Fruit fly (Drosophila melanogaster) whole organism, embryonic: ENCODE results near the gene tau.

Experiments used
- Ada2b ChIP-seq: fragments of 200-800 bp; sonication (Bioruptor generic); IDR thresholded peaks from 2 replicates; pipeline ENCODE4 v1.3.6; 2022; ENCODE audit warnings: missing biosample characterization, missing genetic modification characterization
- Asciz ChIP-seq: fragments of 200-800 bp; sonication (Bioruptor generic); optimal IDR thresholded peaks from 2 replicates; lab custom pipeline; 2017; ENCODE audit warnings: missing biosample characterization, mild to moderate bottlenecking, missing genetic modification characterization, missing genetic modification reagents
- Atf-2 ChIP-seq: fragments of 200-800 bp; sonication (Bioruptor generic); optimal IDR thresholded peaks from 2 replicates; lab custom pipeline; 2016; ENCODE audit warnings: missing biosample characterization, missing genetic modification characterization
- BtbVII ChIP-seq: fragments of 200-800 bp; sonication (Bioruptor generic); optimal IDR thresholded peaks from 3 replicates; lab custom pipeline; 2017; ENCODE audit warnings: missing biosample characterization, mild to moderate bottlenecking, missing genetic modification characterization
- C15 ChIP-seq: fragments of 200-800 bp; sonication (Bioruptor generic); IDR thresholded peaks from 3 replicates; pipeline ENCODE4 v1.3.6; 2022; ENCODE audit warnings: missing biosample characterization, missing genetic modification characterization
- CG10462 ChIP-seq: fragments of 200-800 bp; sonication (Bioruptor generic); optimal IDR thresholded peaks from 2 replicates; lab custom pipeline; 2016; ENCODE audit warnings: missing biosample characterization, missing genetic modification characterization
- CG11398 ChIP-seq: fragments of 200-800 bp; sonication (Bioruptor generic); optimal IDR thresholded peaks from 2 replicates; lab custom pipeline; 2016; ENCODE audit warnings: missing biosample characterization, missing genetic modification characterization
- CG13775 ChIP-seq: fragments of 200-800 bp; sonication (Bioruptor generic); optimal IDR thresholded peaks from 3 replicates; lab custom pipeline; 2017; ENCODE audit warnings: missing biosample characterization, mild to moderate bottlenecking, missing genetic modification characterization
- CG14860 ChIP-seq: fragments of 200-800 bp; sonication (Bioruptor generic); IDR thresholded peaks from 3 replicates; pipeline ENCODE4 v1.3.6; 2022; ENCODE audit warnings: missing biosample characterization, missing genetic modification characterization; ENCODE audit not compliant: partially characterized antibody
- CG15269 ChIP-seq: fragments of 200-800 bp; sonication (Bioruptor generic); optimal IDR thresholded peaks from 2 replicates; lab custom pipeline; 2018; ENCODE audit warnings: missing biosample characterization, mild to moderate bottlenecking, missing genetic modification characterization, moderate library complexity
- CG15601 ChIP-seq: fragments of 200-800 bp; sonication (Bioruptor generic); optimal IDR thresholded peaks from 3 replicates; lab custom pipeline; 2019; ENCODE audit warnings: missing biosample characterization, mild to moderate bottlenecking, missing genetic modification characterization, moderate library complexity
- CG17802 ChIP-seq: fragments of 200-800 bp; sonication (Bioruptor generic); optimal IDR thresholded peaks from 2 replicates; lab custom pipeline; 2018; ENCODE audit warnings: missing biosample characterization, mild to moderate bottlenecking, missing genetic modification characterization, moderate library complexity
- CG2129 ChIP-seq: fragments of 200-800 bp; sonication (Bioruptor generic); IDR thresholded peaks from 2 replicates; pipeline ENCODE4 v1.3.6; 2022; ENCODE audit warnings: missing biosample characterization, missing genetic modification characterization; ENCODE audit not compliant: partially characterized antibody
- CG2678 ChIP-seq: fragments of 200-800 bp; sonication (Bioruptor generic); optimal IDR thresholded peaks from 3 replicates; lab custom pipeline; 2019; ENCODE audit warnings: missing biosample characterization, mild to moderate bottlenecking, missing genetic modification characterization, moderate library complexity
- CG3407 ChIP-seq: fragments of 200-800 bp; sonication (Bioruptor generic); optimal IDR thresholded peaks from 2 replicates; lab custom pipeline; 2018; ENCODE audit warnings: missing biosample characterization, mild to moderate bottlenecking, missing genetic modification characterization
- CG34224 ChIP-seq: fragments of 200-800 bp; sonication (Bioruptor generic); IDR thresholded peaks from 3 replicates; pipeline ENCODE4 v1.3.6; 2022; ENCODE audit warnings: missing biosample characterization, missing genetic modification characterization; ENCODE audit not compliant: partially characterized antibody
- CG4404 ChIP-seq: fragments of 200-800 bp; sonication (Bioruptor generic); IDR thresholded peaks from 2 replicates; pipeline ENCODE4 v1.3.6; 2022; ENCODE audit warnings: missing biosample characterization, missing genetic modification characterization
- CG4730 ChIP-seq: fragments of 200-800 bp; sonication (Bioruptor generic); IDR thresholded peaks from 2 replicates; pipeline ENCODE4 v1.3.6; 2022; ENCODE audit warnings: missing biosample characterization, missing genetic modification characterization
- CG6854 ChIP-seq: fragments of 200-800 bp; sonication (Bioruptor generic); optimal IDR thresholded peaks from 3 replicates; lab custom pipeline; 2017; ENCODE audit warnings: missing biosample characterization, mild to moderate bottlenecking, missing genetic modification characterization
- CG7372 ChIP-seq: fragments of 200-800 bp; sonication (Bioruptor generic); IDR thresholded peaks from 2 replicates; pipeline ENCODE4 v1.3.6; 2022; ENCODE audit warnings: missing biosample characterization, missing genetic modification characterization
- CG8281 ChIP-seq: fragments of 200-800 bp; sonication (Bioruptor generic); optimal IDR thresholded peaks from 2 replicates; lab custom pipeline; 2018; ENCODE audit warnings: missing biosample characterization, mild to moderate bottlenecking, missing genetic modification characterization, moderate library complexity
- Ets97D ChIP-seq: fragments of 200-800 bp; sonication (Bioruptor generic); optimal IDR thresholded peaks from 3 replicates; lab custom pipeline; 2016; ENCODE audit warnings: missing biosample characterization, missing genetic modification characterization
- Fer1 ChIP-seq: fragments of 200-800 bp; sonication (Bioruptor generic); optimal IDR thresholded peaks from 2 replicates; lab custom pipeline; 2017; ENCODE audit warnings: missing biosample characterization, mild to moderate bottlenecking, missing genetic modification characterization
- GATAe ChIP-seq: fragments of 200-800 bp; sonication (Bioruptor generic); conservative IDR thresholded peaks from 2 replicates; pipeline ENCODE4 v1.3.6; 2022; ENCODE audit warnings: missing biosample characterization, missing genetic modification characterization
- Hr78 ChIP-seq, 2 experiments: fragments of 200-800 bp in 1 of 2; fragments of >200 bp in 1 of 2; sonication (Bioruptor generic) in 1 of 2; optimal IDR thresholded peaks; 2 replicates each; lab custom pipeline; 2017 to 2019; ENCODE audit warnings: missing biosample characterization in 2 of 2, missing genetic modification characterization in 2 of 2, mild to moderate bottlenecking in 1 of 2, moderate library complexity in 1 of 2
- Nf-YC ChIP-seq: fragments of 200-800 bp; optimal IDR thresholded peaks from 3 replicates; lab custom pipeline; 2019; ENCODE audit warnings: missing biosample characterization, mild to moderate bottlenecking, missing genetic modification characterization, moderate library complexity
- Oli ChIP-seq: fragments of 200-800 bp; sonication (Bioruptor generic); optimal IDR thresholded peaks from 2 replicates; lab custom pipeline; 2018; ENCODE audit warnings: missing biosample characterization, mild to moderate bottlenecking, missing genetic modification characterization, moderate library complexity
- PHDP ChIP-seq: fragments of 200-800 bp; sonication (Bioruptor generic); optimal IDR thresholded peaks from 3 replicates; lab custom pipeline; 2018; ENCODE audit warnings: missing biosample characterization, mild to moderate bottlenecking, missing genetic modification characterization, moderate library complexity
- Poxn ChIP-seq: fragments of 200-800 bp; sonication (Bioruptor generic); IDR thresholded peaks from 2 replicates; pipeline ENCODE4 v1.3.6; 2022; ENCODE audit warnings: missing biosample characterization, missing genetic modification characterization
- Tbp ChIP-seq: fragments of >200 bp; optimal IDR thresholded peaks from 2 replicates; lab custom pipeline; 2018; ENCODE audit warnings: missing biosample characterization, missing genetic modification characterization
- Vsx1 ChIP-seq: fragments of 200-800 bp; sonication (Bioruptor generic); optimal IDR thresholded peaks from 2 replicates; lab custom pipeline; 2017; ENCODE audit warnings: missing biosample characterization, mild to moderate bottlenecking, missing genetic modification characterization, missing genetic modification reagents
- abd-A ChIP-seq: fragments of 200-800 bp; sonication (Bioruptor generic); optimal IDR thresholded peaks from 3 replicates; lab custom pipeline; 2019; ENCODE audit warnings: missing biosample characterization, mild to moderate bottlenecking, missing genetic modification characterization, moderate library complexity
- cad ChIP-seq: fragments of >200 bp; optimal IDR thresholded peaks from 2 replicates; lab custom pipeline; 2017; ENCODE audit warnings: missing biosample characterization, missing genetic modification characterization
- exex ChIP-seq: fragments of 200-800 bp; sonication (Bioruptor generic); optimal IDR thresholded peaks from 4 replicates; lab custom pipeline; 2018; ENCODE audit warnings: missing biosample characterization, mild to moderate bottlenecking, missing genetic modification characterization, moderate library complexity
- fru ChIP-seq: fragments of >200 bp; optimal IDR thresholded peaks from 2 replicates; lab custom pipeline; 2017
- gce ChIP-seq: fragments of 200-800 bp; sonication (Bioruptor generic); IDR thresholded peaks from 3 replicates; pipeline ENCODE4 v1.3.6; 2022; ENCODE audit warnings: missing biosample characterization, missing genetic modification characterization
- gcm ChIP-seq: fragments of 200-800 bp; sonication (Bioruptor generic); optimal IDR thresholded peaks from 2 replicates; lab custom pipeline; 2019; ENCODE audit warnings: missing biosample characterization, mild to moderate bottlenecking, missing genetic modification characterization, moderate library complexity
- gem ChIP-seq: fragments of 200-800 bp; sonication (Bioruptor generic); optimal IDR thresholded peaks from 2 replicates; lab custom pipeline; 2019; ENCODE audit warnings: missing biosample characterization, mild to moderate bottlenecking, missing genetic modification characterization, moderate library complexity
- gfzf ChIP-seq: fragments of 200-800 bp; sonication (Bioruptor generic); optimal IDR thresholded peaks from 2 replicates; lab custom pipeline; 2016; ENCODE audit warnings: missing biosample characterization, mild to moderate bottlenecking, missing genetic modification characterization, moderate library complexity
- h ChIP-seq: fragments of >200 bp; optimal IDR thresholded peaks from 2 replicates; lab custom pipeline; 2017
- ham ChIP-seq: fragments of 200-800 bp; sonication (Bioruptor generic); IDR thresholded peaks from 2 replicates; pipeline ENCODE4 v1.3.6; 2022; ENCODE audit warnings: missing biosample characterization, missing genetic modification characterization
- klu ChIP-seq: fragments of 200-800 bp; sonication (Bioruptor generic); IDR thresholded peaks from 2 replicates; pipeline ENCODE4 v1.3.6; 2022; ENCODE audit warnings: missing biosample characterization, missing genetic modification characterization
- p53 ChIP-seq: fragments of 200-800 bp; sonication (Bioruptor generic); optimal IDR thresholded peaks from 2 replicates; lab custom pipeline; 2016; ENCODE audit warnings: missing biosample characterization, missing genetic modification characterization
- pho ChIP-seq: fragments of 200-800 bp; sonication (Bioruptor generic); optimal IDR thresholded peaks from 2 replicates; lab custom pipeline; 2016; ENCODE audit warnings: missing biosample characterization, missing genetic modification characterization
- pros ChIP-seq: fragments of 200-800 bp; sonication (Bioruptor generic); optimal IDR thresholded peaks from 3 replicates; lab custom pipeline; 2019; ENCODE audit warnings: missing biosample characterization, mild to moderate bottlenecking, missing genetic modification characterization, moderate library complexity
- pum ChIP-seq: fragments of 200-800 bp; sonication (Bioruptor generic); optimal IDR thresholded peaks from 2 replicates; lab custom pipeline; 2016; ENCODE audit warnings: missing biosample characterization, missing genetic modification characterization
- pzg ChIP-seq: fragments of 200-800 bp; sonication (Bioruptor generic); optimal IDR thresholded peaks from 3 replicates; lab custom pipeline; 2018; ENCODE audit warnings: missing biosample characterization, mild to moderate bottlenecking, missing genetic modification characterization, moderate library complexity
- ro ChIP-seq: fragments of 200-800 bp; sonication (Bioruptor generic); IDR thresholded peaks from 2 replicates; pipeline ENCODE4 v1.3.6; 2022; ENCODE audit warnings: missing biosample characterization, missing genetic modification characterization
- tap ChIP-seq: fragments of 200-800 bp; optimal IDR thresholded peaks from 3 replicates; lab custom pipeline; 2019; ENCODE audit warnings: missing biosample characterization, mild to moderate bottlenecking, missing genetic modification characterization, moderate library complexity
- tgo ChIP-seq: fragments of 200-800 bp; sonication (Bioruptor generic); IDR thresholded peaks from 3 replicates; pipeline ENCODE4 v1.3.6; 2022; ENCODE audit warnings: missing biosample characterization, missing genetic modification characterization

The tau gene

dm6 chr3R:27636010-27636584, 20.7 kb downstream of the tau start, which contains the start of the genes CG5611 and Mtl (continued):
- TF ChIP-seq CG10462 (GFP tag; lab: Kevin White, UChicago) (peak; percentile 99), h (lab: Kevin White, UChicago) (no peak), fru (lab: Kevin White, UChicago) (no peak), Ets97D (peak; percentile 95), GATAe (GFP tag; lab: Robert Waterston, UW) (peak; percentile 99), CG15269 (peak; percentile 100), p53 (GFP tag; lab: Kevin White, UChicago) (peak; percentile 86), cad (GFP tag; lab: Kevin White, UChicago) (no peak), Oli (tag; lab: Kevin White, UChicago) (peak; percentile 100), ro (GFP tag; lab: Robert Waterston, UW) (peak; percentile 99), CG34224 (GFP tag; lab: Robert Waterston, UW) (no peak), tgo (GFP tag; lab: Robert Waterston, UW) (peak; percentile 100), gfzf (GFP tag; lab: Kevin White, UChicago) (peak; percentile 29), BtbVII (GFP tag; lab: Kevin White, UChicago) (peak; percentile 99), tap (tag; lab: Kevin White, UChicago) (peak; percentile 100), pho (GFP tag; lab: Kevin White, UChicago) (peak; percentile 99), CG4404 (GFP tag; lab: Robert Waterston, UW) (peak; percentile 100), CG17802 (tag; lab: Kevin White, UChicago) (peak; percentile 95), Tbp (GFP tag; lab: Kevin White, UChicago) (peak; percentile 77), exex (tag; lab: Kevin White, UChicago) (peak; percentile 98), CG13775 (GFP tag; lab: Kevin White, UChicago) (peak; percentile 100), CG3407 (GFP tag; lab: Kevin White, UChicago) (peak; percentile 99), gce (GFP tag; lab: Robert Waterston, UW) (peak; percentile 100), Atf-2 (GFP tag; lab: Kevin White, UChicago) (peak; percentile 96), CG4730 (GFP tag; lab: Robert Waterston, UW) (peak; percentile 100), Nf-YC (tag; lab: Kevin White, UChicago) (peak; percentile 94), Asciz (GFP tag; lab: Kevin White, UChicago) (peak; percentile 99), Hr78 (GFP tag; optimal IDR thresholded peaks at IDR 0.05; lab: Kevin White, UChicago) (peak in 1 of 2 experiments; percentile 94), Fer1 (GFP tag; lab: Kevin White, UChicago) (peak; percentile 99), CG11398 (peak; percentile 88), CG2129 (no peak), Ada2b (GFP tag; lab: Robert Waterston, UW) (peak; percentile 100), CG2678 (peak; percentile 100), C15 (GFP tag; lab: Robert Waterston, UW) (peak; percentile 99), PHDP (tag; lab: Kevin White, UChicago) (peak; percentile 100), klu (peak; percentile 100), abd-A (peak; percentile 97), ham (GFP tag; lab: Robert Waterston, UW) (peak; percentile 99), Poxn (GFP tag; lab: Robert Waterston, UW) (peak; percentile 100), Vsx1 (GFP tag; lab: Kevin White, UChicago) (peak; percentile 98), pzg (peak; percentile 64), CG15601 (tag; lab: Kevin White, UChicago) (peak; percentile 99), pros (GFP tag; lab: Kevin White, UChicago) (peak; percentile 82), gcm (GFP tag; lab: Kevin White, UChicago) (peak; percentile 99), gem (tag; lab: Kevin White, UChicago) (peak; percentile 100), CG14860 (GFP tag; lab: Robert Waterston, UW) (no peak), CG6854 (GFP tag; lab: Kevin White, UChicago) (peak; percentile 99), pum (GFP tag; lab: Kevin White, UChicago) (peak; percentile 97), CG7372 (GFP tag; lab: Robert Waterston, UW) (peak; percentile 100), CG8281 (tag; lab: Kevin White, UChicago) (peak; percentile 96)
